Fruit fly (Drosophila melanogaster) whole organism, adult: ENCODE data around the gene cert.
A peak's percentile ranks its signal among the peaks of the same experiment; 100 is the strongest.

Experiments
- CG11617 ChIP-seq: fragments of 200-800 bp; sonication (Bioruptor generic); optimal IDR thresholded peaks from 2 replicates; lab custom pipeline; 2017; ENCODE audit warnings: mild to moderate bottlenecking, missing biosample characterization, missing genetic modification reagents, missing genetic modification characterization
- CG12768 ChIP-seq: fragments of 200-800 bp; sonication (Bioruptor generic); optimal IDR thresholded peaks from 2 replicates; lab custom pipeline; 2017; ENCODE audit warnings: missing biosample characterization, missing genetic modification characterization, mild to moderate bottlenecking, moderate library complexity, missing genetic modification reagents
- CG14711 ChIP-seq: fragments of 200-800 bp; sonication (Bioruptor generic); optimal IDR thresholded peaks from 2 replicates; lab custom pipeline; 2018; ENCODE audit warnings: missing biosample characterization, mild to moderate bottlenecking, missing genetic modification characterization, moderate library complexity
- CG1620 ChIP-seq: fragments of 200-800 bp; sonication (Bioruptor generic); optimal IDR thresholded peaks from 2 replicates; lab custom pipeline; 2016; ENCODE audit warnings: missing biosample characterization, missing genetic modification characterization
- CG33017 ChIP-seq: fragments of 200-800 bp; sonication (Bioruptor generic); optimal IDR thresholded peaks from 2 replicates; lab custom pipeline; 2018; ENCODE audit warnings: missing biosample characterization, mild to moderate bottlenecking, missing genetic modification characterization, moderate library complexity
- CG5204 ChIP-seq: fragments of 200-800 bp; sonication (Bioruptor generic); optimal IDR thresholded peaks from 2 replicates; lab custom pipeline; 2016; ENCODE audit warnings: missing biosample characterization, missing genetic modification characterization
- CG7045 ChIP-seq: fragments of 200-800 bp; sonication (Bioruptor generic); optimal IDR thresholded peaks from 2 replicates; lab custom pipeline; 2017; ENCODE audit warnings: missing biosample characterization, mild to moderate bottlenecking, missing genetic modification characterization
- CG7101 ChIP-seq: fragments of 200-800 bp; sonication (Bioruptor generic); optimal IDR thresholded peaks from 2 replicates; lab custom pipeline; 2018; ENCODE audit warnings: missing biosample characterization, mild to moderate bottlenecking, missing genetic modification characterization, moderate library complexity
- Clk ChIP-seq: fragments of 200-800 bp; sonication (Bioruptor generic); optimal IDR thresholded peaks from 2 replicates; lab custom pipeline; 2017; ENCODE audit warnings: missing biosample characterization, missing genetic modification characterization
- Crg-1 ChIP-seq: fragments of 200-800 bp; sonication (Bioruptor generic); optimal IDR thresholded peaks from 2 replicates; lab custom pipeline; 2016; ENCODE audit warnings: missing biosample characterization, missing genetic modification characterization
- Hr96 ChIP-seq: fragments of 200-800 bp; sonication (Bioruptor generic); optimal IDR thresholded peaks from 2 replicates; lab custom pipeline; 2016; ENCODE audit warnings: missing biosample characterization, missing genetic modification characterization
- Mnt ChIP-seq: fragments of 200-800 bp; sonication (Bioruptor generic); optimal IDR thresholded peaks from 2 replicates; lab custom pipeline; 2016; ENCODE audit warnings: missing biosample characterization, mild to moderate bottlenecking, missing genetic modification characterization
- bab1 ChIP-seq: fragments of 200-800 bp; sonication (Bioruptor generic); optimal IDR thresholded peaks from 3 replicates; lab custom pipeline; 2019; ENCODE audit warnings: missing biosample characterization, mild to moderate bottlenecking, missing genetic modification characterization, moderate library complexity
- cic ChIP-seq: fragments of 200-800 bp; sonication (Bioruptor generic); optimal IDR thresholded peaks from 2 replicates; lab custom pipeline; 2017; ENCODE audit warnings: missing biosample characterization, mild to moderate bottlenecking, missing genetic modification characterization, moderate library complexity
- cnc ChIP-seq, 2 experiments: fragments of >200 bp; optimal IDR thresholded peaks; 2 replicates each; lab custom pipeline; 2017
- kay ChIP-seq: fragments of 200-800 bp; sonication (Bioruptor generic); peaks from one replicate; lab custom pipeline; 2016; ENCODE audit warnings: missing biosample characterization, missing genetic modification characterization, borderline replicate concordance
- ovo ChIP-seq: fragments of 200-800 bp; sonication (Bioruptor generic); optimal IDR thresholded peaks from 2 replicates; lab custom pipeline; 2016; ENCODE audit warnings: missing biosample characterization, missing genetic modification characterization
- pad ChIP-seq: fragments of 200-800 bp; sonication (Bioruptor generic); optimal IDR thresholded peaks from 3 replicates; lab custom pipeline; 2017; ENCODE audit warnings: missing biosample characterization, missing genetic modification characterization, mild to moderate bottlenecking, moderate library complexity, missing genetic modification reagents
- tj ChIP-seq: fragments of 200-800 bp; sonication (Bioruptor generic); optimal IDR thresholded peaks from 3 replicates; lab custom pipeline; 2017; ENCODE audit warnings: missing biosample characterization, mild to moderate bottlenecking, missing genetic modification characterization, moderate library complexity
- toe ChIP-seq: fragments of 200-800 bp; sonication (Bioruptor generic); optimal IDR thresholded peaks from 2 replicates; lab custom pipeline; 2016; ENCODE audit warnings: missing biosample characterization, missing genetic modification characterization

The cert gene

dm6 chr3L:8306880-8307279 is 17.2 kb upstream of the cert start, which contains the start of gene Gr66a:
Gene Gr66a, minus strand, starts transcription at chr3L:8306980.
- TF ChIP-seq CG33017 (tag; lab: Kevin White, UChicago) (no peak), Hr96 (no peak), toe (GFP tag; lab: Kevin White, UChicago) (no peak), Mnt (GFP tag; lab: Kevin White, UChicago) (no peak), ovo (GFP tag; lab: Kevin White, UChicago) (no peak), bab1 (GFP tag; lab: Kevin White, UChicago) (no peak), CG1620 (no peak), pad (GFP tag; lab: Kevin White, UChicago) (no peak), cic (no peak), Clk (GFP tag; lab: Kevin White, UChicago) (no peak), tj (GFP tag; lab: Kevin White, UChicago) (no peak), CG14711 (tag; lab: Kevin White, UChicago) (no peak), CG5204 (GFP tag; lab: Kevin White, UChicago) (no peak), CG7045 (no peak), kay (GFP tag; lab: Kevin White, UChicago) (no peak)

- TF ChIP-seq cnc (optimal IDR thresholded peaks at IDR 0.05; lab: Kevin White, UChicago) (no peak), CG12768 (GFP tag; lab: Kevin White, UChicago) (peak; percentile 18), CG11617 (GFP tag; lab: Kevin White, UChicago) (peak; percentile 9), kay (GFP tag; lab: Kevin White, UChicago) (no peak), cic (no peak), bab1 (GFP tag; lab: Kevin White, UChicago) (peak; percentile 15), CG7045 (no peak), CG33017 (tag; lab: Kevin White, UChicago) (peak; percentile 25)
These were observed 14.2 kb upstream of the cert start, which contains the start of the genes CG7194 and Sbp2 for dm6 chr3L:8303912-8304311. Gene CG7194, minus strand, starts transcription at chr3L:8304059. Gene Sbp2, plus strand, starts transcription at chr3L:8304157.

dm6 chr3L:8299224-8300130 is 9.8 kb upstream of the cert start, which contains the start of the genes Arl5 and CG13671:
Gene Arl5, minus strand, starts transcription at chr3L:8299839.
Gene CG13671, plus strand, starts transcription at chr3L:8300064.
- TF ChIP-seq CG7101 (peak; percentile 80), Crg-1 (GFP tag; lab: Kevin White, UChicago) (peak; percentile 72), cic (peak; percentile 54), CG12768 (GFP tag; lab: Kevin White, UChicago) (peak; percentile 57), CG1620 (peak; percentile 66), ovo (GFP tag; lab: Kevin White, UChicago) (peak; percentile 83), Clk (GFP tag; lab: Kevin White, UChicago) (peak; percentile 60), CG11617 (GFP tag; lab: Kevin White, UChicago) (peak; percentile 82), Mnt (GFP tag; lab: Kevin White, UChicago) (peak; percentile 32), tj (GFP tag; lab: Kevin White, UChicago) (peak; percentile 31), CG14711 (tag; lab: Kevin White, UChicago) (peak; percentile 83), Hr96 (no peak), cnc (optimal IDR thresholded peaks at IDR 0.05; lab: Kevin White, UChicago) (no peak), CG33017 (tag; lab: Kevin White, UChicago) (peak; percentile 44), pad (GFP tag; lab: Kevin White, UChicago) (peak; percentile 100), bab1 (GFP tag; lab: Kevin White, UChicago) (peak; percentile 84), CG7045 (peak; percentile 66), CG5204 (GFP tag; lab: Kevin White, UChicago) (no peak), toe (GFP tag; lab: Kevin White, UChicago) (no peak), kay (GFP tag; lab: Kevin White, UChicago) (no peak)

dm6 chr3L:8297488-8297887 is 7.8 kb upstream of the cert start:
- TF ChIP-seq cic (peak; percentile 24), Clk (GFP tag; lab: Kevin White, UChicago) (no peak), Mnt (GFP tag; lab: Kevin White, UChicago) (peak; percentile 68)

DNA sequence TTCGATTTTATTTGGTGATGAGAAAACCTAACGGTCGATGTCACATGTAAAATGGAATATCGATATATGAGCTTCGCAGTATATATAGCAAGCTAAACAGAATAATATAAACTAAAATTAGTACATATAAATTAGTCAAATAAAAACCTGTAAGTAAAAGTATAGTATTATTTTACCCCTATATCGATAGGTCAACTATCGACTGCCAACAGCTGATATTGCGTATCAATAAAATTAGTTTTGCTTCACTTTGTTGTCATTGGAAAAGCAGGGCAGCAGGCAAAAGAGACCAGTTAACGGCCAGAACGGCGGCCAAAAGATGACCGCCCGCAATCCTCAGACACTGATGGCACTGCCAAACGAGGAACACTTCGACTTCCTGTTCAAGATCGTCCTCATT is 7.3 kb upstream of the cert start, which contains the start of gene Rab19:
Gene Rab19, plus strand, starts transcription at position 78 of the 400 bp plus-strand sequence.
- TF ChIP-seq tj (GFP tag; lab: Kevin White, UChicago) = no peak
- TF ChIP-seq kay (GFP tag; lab: Kevin White, UChicago) = peak; percentile 96
- peak; percentile 0 for TF ChIP-seq bab1 (GFP tag; lab: Kevin White, UChicago)
- no peak for TF ChIP-seq toe (GFP tag; lab: Kevin White, UChicago)
- no peak for TF ChIP-seq CG7101
- no peak for TF ChIP-seq Hr96
- no peak for TF ChIP-seq CG12768 (GFP tag; lab: Kevin White, UChicago)

DNA sequence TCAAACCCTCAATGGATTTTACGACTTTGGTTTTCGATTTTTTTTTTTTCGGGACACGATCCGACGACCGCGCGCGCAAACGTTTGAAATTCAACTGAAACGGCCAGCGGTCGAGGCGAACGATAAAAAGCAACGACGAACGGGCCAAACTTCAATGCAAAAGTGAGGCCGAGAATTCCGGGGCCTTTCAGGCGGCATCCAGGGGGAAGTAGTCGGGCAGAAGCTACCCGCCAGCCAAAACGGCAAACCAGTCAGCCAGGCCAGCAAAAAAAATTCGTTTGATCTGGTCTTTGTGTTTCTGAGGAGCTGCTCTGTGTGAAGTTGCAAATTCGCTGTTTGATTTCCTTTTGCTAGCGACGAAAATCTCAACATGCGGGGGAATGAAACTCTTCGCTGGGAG is 5.6 kb upstream of the cert start, which contains the start of gene CG7201:
Gene CG7201, minus strand, starts transcription at position 101 of the 400 bp plus-strand sequence.
- TF ChIP-seq CG7045 = no peak
- TF ChIP-seq pad (GFP tag; lab: Kevin White, UChicago) = no peak
- no peak for TF ChIP-seq kay (GFP tag; lab: Kevin White, UChicago)
- TF ChIP-seq Crg-1 (GFP tag; lab: Kevin White, UChicago) = no peak
- no peak for TF ChIP-seq CG14711 (tag; lab: Kevin White, UChicago)
- TF ChIP-seq cic = no peak
- no peak for TF ChIP-seq toe (GFP tag; lab: Kevin White, UChicago)
- TF ChIP-seq Clk (GFP tag; lab: Kevin White, UChicago) = no peak
- no peak for TF ChIP-seq CG33017 (tag; lab: Kevin White, UChicago)
- no peak for TF ChIP-seq CG5204 (GFP tag; lab: Kevin White, UChicago)
- TF ChIP-seq CG7101 = no peak
- no peak for TF ChIP-seq bab1 (GFP tag; lab: Kevin White, UChicago)
